Fruit fly (Drosophila melanogaster) whole organism, embryonic: ENCODE results near the gene Bsg.

ENCODE experiments used
- Atf6 ChIP-seq: fragments of 200-800 bp; sonication (Bioruptor generic); IDR thresholded peaks from 2 replicates; pipeline ENCODE4 v1.3.6; 2022; ENCODE audit warnings: missing biosample characterization, missing genetic modification characterization
- CG10274 ChIP-seq: fragments of 200-800 bp; sonication (Bioruptor generic); optimal IDR thresholded peaks from 3 replicates; lab custom pipeline; 2017; ENCODE audit warnings: missing biosample characterization, mild to moderate bottlenecking, missing genetic modification characterization
- CG11504 ChIP-seq: fragments of 200-800 bp; sonication (Bioruptor generic); optimal IDR thresholded peaks from 3 replicates; lab custom pipeline; 2019; ENCODE audit warnings: missing biosample characterization, mild to moderate bottlenecking, missing genetic modification characterization, moderate library complexity
- CG11723 ChIP-seq: fragments of 200-800 bp; sonication (Bioruptor generic); optimal IDR thresholded peaks from 2 replicates; lab custom pipeline; 2017; ENCODE audit warnings: missing biosample characterization, mild to moderate bottlenecking, missing genetic modification characterization
- CG17186 ChIP-seq: fragments of 200-800 bp; sonication (Bioruptor generic); optimal IDR thresholded peaks from 3 replicates; lab custom pipeline; 2017; ENCODE audit warnings: missing biosample characterization, missing genetic modification reagents, missing genetic modification characterization
- CG17328 ChIP-seq: fragments of 200-800 bp; sonication (Bioruptor generic); IDR thresholded peaks from 2 replicates; pipeline ENCODE4 v1.3.6; 2022; ENCODE audit warnings: missing biosample characterization, missing genetic modification characterization
- CG31365 ChIP-seq: fragments of 200-800 bp; sonication (Bioruptor generic); optimal IDR thresholded peaks from 2 replicates; lab custom pipeline; 2018; ENCODE audit warnings: missing biosample characterization, mild to moderate bottlenecking, missing genetic modification characterization
- CG32767 ChIP-seq: fragments of 200-800 bp; sonication (Bioruptor generic); IDR thresholded peaks from 2 replicates; pipeline ENCODE4 v1.3.6; 2022; ENCODE audit warnings: missing biosample characterization, missing genetic modification characterization
- CG33557 ChIP-seq: fragments of 200-800 bp; sonication (Bioruptor generic); optimal IDR thresholded peaks from 2 replicates; lab custom pipeline; 2019; ENCODE audit warnings: missing biosample characterization, mild to moderate bottlenecking, missing genetic modification characterization, moderate library complexity
- CG34422 ChIP-seq: fragments of 200-800 bp; sonication (Bioruptor generic); IDR thresholded peaks from 3 replicates; pipeline ENCODE4 v1.3.6; 2022; ENCODE audit warnings: missing biosample characterization, missing genetic modification characterization
- CG3995 ChIP-seq: fragments of 200-800 bp; sonication (Bioruptor generic); optimal IDR thresholded peaks from 3 replicates; lab custom pipeline; 2016; ENCODE audit warnings: missing biosample characterization, missing genetic modification characterization
- CG4282 ChIP-seq: fragments of 200-800 bp; sonication (Bioruptor generic); optimal IDR thresholded peaks from 2 replicates; lab custom pipeline; 2016; ENCODE audit warnings: missing biosample characterization, missing genetic modification characterization
- CG6683 ChIP-seq: fragments of 200-800 bp; sonication (Bioruptor generic); optimal IDR thresholded peaks from 2 replicates; lab custom pipeline; 2017; ENCODE audit warnings: missing biosample characterization, mild to moderate bottlenecking, missing genetic modification characterization, missing genetic modification reagents
- CG7839 ChIP-seq: fragments of 200-800 bp; sonication (Bioruptor generic); optimal IDR thresholded peaks from 3 replicates; lab custom pipeline; 2018; ENCODE audit warnings: missing biosample characterization, mild to moderate bottlenecking, missing genetic modification characterization, moderate library complexity
- CG7987 ChIP-seq: fragments of 200-800 bp; sonication (Bioruptor generic); optimal IDR thresholded peaks from 2 replicates; lab custom pipeline; 2018; ENCODE audit warnings: missing biosample characterization, mild to moderate bottlenecking, missing genetic modification characterization, moderate library complexity
- CG8290 ChIP-seq, 3 experiments: fragments of 200-800 bp; sonication (Bioruptor generic); optimal IDR thresholded peaks; 2 replicates each; lab custom pipeline; 2016 to 2019; ENCODE audit warnings: missing biosample characterization in 3 of 3, missing genetic modification characterization in 3 of 3, mild to moderate bottlenecking in 2 of 3, moderate library complexity in 1 of 3
- Dek ChIP-seq: fragments of 200-800 bp; sonication (Bioruptor generic); optimal IDR thresholded peaks from 3 replicates; lab custom pipeline; 2019; ENCODE audit warnings: missing biosample characterization, mild to moderate bottlenecking, missing genetic modification characterization, moderate library complexity
- Hand ChIP-seq: fragments of 200-800 bp; sonication (Bioruptor generic); optimal IDR thresholded peaks from 2 replicates; lab custom pipeline; 2017; ENCODE audit warnings: mild to moderate bottlenecking, missing biosample characterization, missing genetic modification reagents, missing genetic modification characterization
- Max ChIP-seq: fragments of 200-800 bp; sonication (Bioruptor generic); optimal IDR thresholded peaks from 2 replicates; lab custom pipeline; 2016; ENCODE audit warnings: missing biosample characterization, mild to moderate bottlenecking, missing genetic modification characterization
- Med ChIP-seq: fragments of 200-800 bp; sonication (Bioruptor generic); peaks from one replicate; lab custom pipeline; 2016; ENCODE audit warnings: missing biosample characterization, missing genetic modification characterization, mild to moderate bottlenecking, inconsistent platforms, moderate library complexity
- Sry-β ChIP-seq: fragments of 200-800 bp; sonication (Bioruptor generic); optimal IDR thresholded peaks from 2 replicates; lab custom pipeline; 2018; ENCODE audit warnings: missing biosample characterization, mild to moderate bottlenecking, missing genetic modification characterization, moderate library complexity
- Tbp ChIP-seq: fragments of >200 bp; optimal IDR thresholded peaks from 2 replicates; lab custom pipeline; 2018; ENCODE audit warnings: missing biosample characterization, missing genetic modification characterization
- aop ChIP-seq: fragments of 200-800 bp; sonication (Bioruptor generic); IDR thresholded peaks from 2 replicates; pipeline ENCODE4 v1.3.6; 2022; ENCODE audit warnings: missing biosample characterization, missing genetic modification characterization
- ap ChIP-seq: fragments of 200-800 bp; sonication (Bioruptor generic); IDR thresholded peaks from 2 replicates; pipeline ENCODE4 v1.3.6; 2022; ENCODE audit warnings: missing biosample characterization, missing genetic modification characterization
- ato ChIP-seq: fragments of 200-800 bp; sonication (Bioruptor generic); IDR thresholded peaks from 2 replicates; pipeline ENCODE4 v1.3.6; 2022; ENCODE audit warnings: missing biosample characterization, missing genetic modification characterization; ENCODE audit not compliant: partially characterized antibody
- az2 ChIP-seq: fragments of 200-800 bp; sonication (Bioruptor generic); optimal IDR thresholded peaks from 3 replicates; lab custom pipeline; 2016; ENCODE audit warnings: missing biosample characterization, missing genetic modification characterization
- br ChIP-seq: fragments of >200 bp; optimal IDR thresholded peaks from 2 replicates; lab custom pipeline; 2017
- chinmo ChIP-seq: fragments of 200-800 bp; sonication (Bioruptor generic); IDR thresholded peaks from 4 replicates; pipeline ENCODE4 v1.3.6; 2022; ENCODE audit warnings: missing biosample characterization, missing genetic modification characterization; ENCODE audit not compliant: partially characterized antibody
- chn ChIP-seq: fragments of 200-800 bp; sonication (Bioruptor generic); optimal IDR thresholded peaks from 2 replicates; lab custom pipeline; 2016; ENCODE audit warnings: missing biosample characterization, missing genetic modification characterization
- ci ChIP-seq: fragments of 200-800 bp; sonication (Bioruptor generic); IDR thresholded peaks from 3 replicates; pipeline ENCODE4 v1.3.6; 2022; ENCODE audit warnings: missing biosample characterization, missing genetic modification characterization
- crc ChIP-seq: fragments of 200-800 bp; sonication (Bioruptor generic); optimal IDR thresholded peaks from 2 replicates; lab custom pipeline; 2016; ENCODE audit warnings: missing biosample characterization, missing genetic modification characterization
- eyg ChIP-seq: fragments of 200-800 bp; sonication (Bioruptor generic); optimal IDR thresholded peaks from 3 replicates; lab custom pipeline; 2016; ENCODE audit warnings: missing biosample characterization, missing genetic modification characterization
- gfzf ChIP-seq: fragments of 200-800 bp; sonication (Bioruptor generic); optimal IDR thresholded peaks from 2 replicates; lab custom pipeline; 2016; ENCODE audit warnings: missing biosample characterization, mild to moderate bottlenecking, missing genetic modification characterization, moderate library complexity
- hb ChIP-seq: fragments of 200-800 bp; sonication (Bioruptor generic); IDR thresholded peaks from 3 replicates; pipeline ENCODE4 v1.3.6; 2022; ENCODE audit warnings: missing biosample characterization, missing genetic modification characterization; ENCODE audit not compliant: partially characterized antibody
- kay ChIP-seq: fragments of 200-800 bp; sonication (Bioruptor generic); optimal IDR thresholded peaks from 2 replicates; lab custom pipeline; 2016; ENCODE audit warnings: missing biosample characterization, missing genetic modification characterization
- oc ChIP-seq: fragments of 200-800 bp; sonication (Bioruptor generic); optimal IDR thresholded peaks from 2 replicates; lab custom pipeline; 2018; ENCODE audit warnings: missing biosample characterization, mild to moderate bottlenecking, missing genetic modification characterization, moderate library complexity
- prd ChIP-seq, 3 experiments: fragments of >200 bp in 2 of 3; fragments of 200-800 bp in 1 of 3; sonication (Bioruptor generic) in 1 of 3; optimal IDR thresholded peaks in 2 of 3; IDR thresholded peaks in 1 of 3; 2 replicates in 2 of 3; 3 replicates in 1 of 3; pipeline versions ENCODE4 v1.3.6 to Lab custom; 2017 to 2022; ENCODE audit warnings: missing biosample characterization in 1 of 3, missing genetic modification characterization in 1 of 3
- psq ChIP-seq: fragments of 200-800 bp; sonication (Bioruptor generic); optimal IDR thresholded peaks from 2 replicates; lab custom pipeline; 2017; ENCODE audit warnings: missing biosample characterization, missing genetic modification characterization
- rib ChIP-seq: fragments of 200-800 bp; sonication (Bioruptor generic); IDR thresholded peaks from 2 replicates; pipeline ENCODE4 v1.3.6; 2022; ENCODE audit warnings: missing biosample characterization, missing genetic modification characterization
- ro ChIP-seq: fragments of 200-800 bp; sonication (Bioruptor generic); IDR thresholded peaks from 2 replicates; pipeline ENCODE4 v1.3.6; 2022; ENCODE audit warnings: missing biosample characterization, missing genetic modification characterization
- salm ChIP-seq: fragments of 200-800 bp; sonication (Bioruptor generic); optimal IDR thresholded peaks from 2 replicates; lab custom pipeline; 2018; ENCODE audit warnings: missing biosample characterization, mild to moderate bottlenecking, missing genetic modification characterization
- scrt ChIP-seq: fragments of 200-800 bp; sonication (Bioruptor generic); optimal IDR thresholded peaks from 2 replicates; lab custom pipeline; 2018; ENCODE audit warnings: missing biosample characterization, mild to moderate bottlenecking, missing genetic modification characterization, moderate library complexity
- seq ChIP-seq: fragments of 200-800 bp; sonication (Bioruptor generic); IDR thresholded peaks from 2 replicates; pipeline ENCODE4 v1.3.6; 2022; ENCODE audit warnings: missing biosample characterization, missing genetic modification characterization
- sima ChIP-seq: fragments of 200-800 bp; sonication (Bioruptor generic); optimal IDR thresholded peaks from 2 replicates; lab custom pipeline; 2016; ENCODE audit warnings: missing biosample characterization, missing genetic modification characterization
- sisA ChIP-seq: fragments of 200-800 bp; sonication (Bioruptor generic); IDR thresholded peaks from 2 replicates; pipeline ENCODE4 v1.3.6; 2022; ENCODE audit warnings: missing biosample characterization, missing genetic modification characterization
- so ChIP-seq: fragments of 200-800 bp; sonication (Bioruptor generic); IDR thresholded peaks from 3 replicates; pipeline ENCODE4 v1.3.6; 2022; ENCODE audit warnings: missing biosample characterization, missing genetic modification characterization
- sob ChIP-seq: fragments of 200-800 bp; sonication (Bioruptor generic); IDR thresholded peaks from 2 replicates; pipeline ENCODE4 v1.3.6; 2022; ENCODE audit warnings: missing biosample characterization, missing genetic modification characterization
- tio ChIP-seq: fragments of 200-800 bp; sonication (Bioruptor generic); optimal IDR thresholded peaks from 2 replicates; lab custom pipeline; 2017; ENCODE audit warnings: missing biosample characterization, missing genetic modification characterization, inconsistent platforms
- wdn ChIP-seq: fragments of 200-800 bp; sonication (Bioruptor generic); IDR thresholded peaks from 2 replicates; pipeline ENCODE4 v1.3.6; 2022; ENCODE audit warnings: missing biosample characterization, missing genetic modification characterization
- zfh2 ChIP-seq: fragments of 200-800 bp; sonication (Bioruptor generic); optimal IDR thresholded peaks from 2 replicates; lab custom pipeline; 2016; ENCODE audit warnings: missing biosample characterization, missing genetic modification characterization

The Bsg gene

dm6 chr2L:8159498-8159897 lies 76.3 kb downstream of the Bsg start, which contains the start of the genes PAPLA1 and Rbsn-5 (continued):
- TF ChIP-seq Med (GFP tag; lab: Kevin White, UChicago) (peak; percentile 99), CG17328 (GFP tag; lab: Robert Waterston, UW) (peak; percentile 89), CG8290 (GFP tag; optimal IDR thresholded peaks at IDR 0.05; lab: Kevin White, UChicago) (peak; percentile 93), CG8290 (tag; optimal IDR thresholded peaks at IDR 0.05; lab: Kevin White, UChicago) (peak; percentile 30 to 93), ap (peak; percentile 80), rib (GFP tag; lab: Robert Waterston, UW) (peak; percentile 82), CG33557 (peak; percentile 85), Dek (tag; lab: Kevin White, UChicago) (peak; percentile 92), ro (peak; percentile 71), ato (GFP tag; lab: Robert Waterston, UW) (no peak), sisA (GFP tag; lab: Robert Waterston, UW) (peak; percentile 96), salm (tag; lab: Kevin White, UChicago) (peak; percentile 82), sima (peak; percentile 89), eyg (GFP tag; lab: Kevin White, UChicago) (peak; percentile 90), br (lab: Kevin White, UChicago) (no peak), CG10274 (GFP tag; lab: Kevin White, UChicago) (peak; percentile 75), CG34422 (GFP tag; lab: Robert Waterston, UW) (peak; percentile 92), CG6683 (peak; percentile 73), CG31365 (tag; lab: Kevin White, UChicago) (peak; percentile 75), CG7839 (tag; lab: Kevin White, UChicago) (peak; percentile 94), ci (GFP tag; lab: Robert Waterston, UW) (peak; percentile 92), prd (optimal IDR thresholded peaks at IDR 0.05; lab: Kevin White, UChicago) (no peak), prd (GFP tag; IDR thresholded peaks at IDR 0.05; lab: Robert Waterston, UW) (peak; percentile 95), chinmo (GFP tag; lab: Robert Waterston, UW) (no peak), aop (GFP tag; lab: Robert Waterston, UW) (peak; percentile 68; the same call in 1 of the 2 replicates), chn (peak; percentile 97), CG32767 (GFP tag; lab: Robert Waterston, UW) (peak; percentile 85), CG4282 (GFP tag; lab: Kevin White, UChicago) (peak; percentile 93), CG11723 (GFP tag; lab: Kevin White, UChicago) (peak; percentile 84), seq (GFP tag; lab: Robert Waterston, UW) (peak; percentile 80), Sry-β (GFP tag; lab: Kevin White, UChicago) (peak; percentile 80), CG7987 (GFP tag; lab: Kevin White, UChicago) (peak; percentile 81), CG11504 (tag; lab: Kevin White, UChicago) (peak; percentile 92), crc (GFP tag; lab: Kevin White, UChicago) (peak; percentile 92), tio (GFP tag; lab: Kevin White, UChicago) (peak; percentile 94), hb (GFP tag; lab: Robert Waterston, UW) (no peak), scrt (peak; percentile 86), Hand (GFP tag; lab: Kevin White, UChicago) (peak; percentile 82), Atf6 (GFP tag; lab: Robert Waterston, UW) (peak; percentile 86; the same call in 1 of the 2 replicates), gfzf (peak; percentile 40), kay (GFP tag; lab: Kevin White, UChicago) (peak; percentile 95), sob (peak; percentile 93), az2 (peak; percentile 94), Tbp (GFP tag; lab: Kevin White, UChicago) (no peak), so (GFP tag; lab: Robert Waterston, UW) (peak; percentile 88), CG17186 (GFP tag; lab: Kevin White, UChicago) (peak; percentile 84), psq (peak; percentile 74), CG3995 (GFP tag; lab: Kevin White, UChicago) (peak; percentile 70), zfh2 (GFP tag; lab: Kevin White, UChicago) (peak; percentile 97), oc (tag; lab: Kevin White, UChicago) (peak; percentile 98), wdn (GFP tag; lab: Robert Waterston, UW) (peak; percentile 82), Max (GFP tag; lab: Kevin White, UChicago) (peak; percentile 96)
